Worm (Caenorhabditis elegans) whole organism, dauer: Measurements from ENCODE around the gene tmed-10.

Experiments used
- unc-62 ChIP-seq: sonication (generic microtip); optimal IDR thresholded peaks from 2 replicates; lab custom pipeline; 2017; ENCODE audit warnings: missing biosample characterization, missing genetic modification reagents, missing genetic modification characterization

The tmed-10 gene

DNA sequence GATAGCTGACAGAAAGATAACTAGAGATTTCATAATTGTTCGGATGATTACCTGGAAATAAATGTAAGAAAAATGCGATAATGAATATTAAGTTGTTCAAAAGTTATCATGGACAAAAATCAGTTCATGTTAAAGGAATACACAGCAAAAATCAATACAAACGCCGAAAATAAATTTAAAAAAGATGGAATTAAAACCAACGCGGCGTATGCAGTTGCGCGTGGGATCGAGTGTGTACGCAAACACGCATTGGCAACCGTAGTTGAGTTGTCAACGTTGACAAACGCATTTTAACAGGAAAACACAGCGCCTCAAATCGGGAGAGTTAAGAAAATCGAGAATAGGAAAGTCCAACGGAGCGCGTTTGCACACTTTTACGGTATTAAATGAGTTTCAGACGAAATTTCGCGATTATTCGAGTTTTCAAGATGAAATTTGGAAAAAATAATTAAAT is at the start of gene tmed-10:
tmed-10 (minus strand) TSS at position 51 of the 454 bp plus-strand sequence.
- TF ChIP-seq unc-62: no peak

DNA sequence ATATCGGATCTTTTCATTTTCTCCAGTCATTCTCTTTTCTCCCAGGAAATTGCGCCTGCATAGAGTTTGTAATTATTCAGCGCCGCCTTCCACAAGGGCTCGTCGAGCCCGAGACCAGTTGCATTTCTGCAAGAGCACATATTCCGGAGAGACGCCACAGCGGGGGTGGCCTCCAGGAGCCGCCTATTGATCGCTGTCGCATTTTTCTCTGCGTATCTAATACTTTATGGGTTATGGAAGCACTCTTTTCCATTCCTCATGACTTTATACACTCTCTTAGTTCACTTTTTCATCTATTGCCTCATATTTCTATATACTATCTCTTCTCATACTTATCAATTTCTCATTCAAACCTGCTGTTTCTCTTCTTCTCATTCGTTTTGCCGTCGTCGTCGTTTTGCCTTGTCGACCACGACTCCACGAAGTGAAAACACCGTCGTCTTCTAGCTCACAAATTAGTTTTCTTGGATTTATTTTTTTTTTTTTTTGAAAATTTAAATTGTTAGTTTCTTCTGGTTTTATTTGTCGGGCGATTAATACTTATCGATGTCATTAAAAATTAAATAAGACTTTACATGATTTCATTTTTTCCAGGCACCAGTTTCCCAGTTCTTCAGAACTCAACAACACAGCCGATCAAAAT is 48.5 kb upstream of the tmed-10 start, which contains the start of gene cnb-1:
cnb-1 (plus strand) TSS at position 593 of the 643 bp plus-strand sequence.
- no peak for TF ChIP-seq unc-62

DNA sequence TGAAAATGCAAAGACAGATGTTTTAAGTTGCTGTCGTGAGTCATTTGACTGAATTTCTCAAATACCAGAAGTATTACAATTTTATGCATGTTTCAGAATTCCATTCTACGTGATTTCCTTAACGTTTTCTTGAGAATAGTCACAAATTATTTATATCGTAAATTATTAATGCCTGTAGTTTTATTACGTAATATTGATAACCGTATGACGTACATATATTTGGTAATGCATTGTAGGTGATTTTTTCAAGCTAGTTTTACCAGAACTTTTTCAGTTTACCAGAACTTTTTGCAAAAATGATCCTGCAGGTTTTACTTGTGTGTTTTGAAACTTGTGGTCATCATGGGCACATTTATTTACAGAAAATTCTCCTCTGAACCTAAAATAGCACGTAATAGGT is 47.2 kb upstream of the tmed-10 start:
- no peak for TF ChIP-seq unc-62

DNA sequence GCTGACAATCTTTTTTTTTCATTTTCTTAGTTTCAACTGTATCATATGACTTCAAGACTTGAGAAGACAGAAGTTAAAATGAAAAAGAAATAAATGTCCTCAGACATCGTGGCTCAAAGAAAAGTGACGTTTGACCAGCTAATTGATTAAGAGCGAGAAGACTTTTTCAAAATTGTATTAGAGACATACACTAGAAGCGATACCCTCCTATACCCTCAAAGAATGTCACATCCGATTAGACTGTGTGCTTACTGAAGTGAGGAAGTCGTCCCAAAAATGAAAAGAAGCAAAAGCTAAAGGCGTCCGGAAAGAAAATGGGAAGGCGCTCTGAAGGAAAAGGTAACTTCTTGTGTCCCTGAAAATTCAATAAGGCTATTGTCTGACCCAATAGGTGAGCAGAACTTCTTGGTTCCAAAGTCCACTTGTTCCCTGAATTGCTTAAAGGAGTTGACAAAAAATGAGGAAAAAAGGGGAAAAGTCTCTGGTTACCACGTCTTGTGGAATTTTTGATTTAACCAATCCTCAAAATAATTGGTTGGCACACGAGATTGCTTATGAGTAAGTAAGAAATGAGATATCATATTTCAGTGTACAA is 45.6 kb upstream of the tmed-10 start:
- TF ChIP-seq unc-62: no peak

DNA sequence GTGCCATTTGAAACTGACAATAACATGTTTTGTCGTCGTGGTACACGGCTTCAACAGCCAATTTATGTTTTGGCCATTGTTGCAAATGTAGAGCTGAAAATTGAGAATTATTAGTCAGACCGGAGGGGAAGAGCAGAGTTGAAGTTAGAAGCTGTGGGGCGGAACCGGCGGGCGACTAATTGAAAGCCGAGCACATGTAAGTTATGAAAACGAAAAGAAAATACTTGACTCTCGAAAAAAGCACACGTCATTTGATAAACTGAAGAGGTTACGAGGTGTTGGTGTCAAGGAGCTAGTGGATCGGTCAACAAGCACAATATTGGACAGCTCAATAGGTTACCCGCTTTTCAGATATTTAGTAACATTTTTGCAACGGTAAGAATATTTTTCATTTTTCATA is 39.4 kb upstream of the tmed-10 start, which contains the start of gene dop-5:
dop-5 (minus strand) TSS at position 101 of the 400 bp plus-strand sequence.
- TF ChIP-seq unc-62: no peak

DNA sequence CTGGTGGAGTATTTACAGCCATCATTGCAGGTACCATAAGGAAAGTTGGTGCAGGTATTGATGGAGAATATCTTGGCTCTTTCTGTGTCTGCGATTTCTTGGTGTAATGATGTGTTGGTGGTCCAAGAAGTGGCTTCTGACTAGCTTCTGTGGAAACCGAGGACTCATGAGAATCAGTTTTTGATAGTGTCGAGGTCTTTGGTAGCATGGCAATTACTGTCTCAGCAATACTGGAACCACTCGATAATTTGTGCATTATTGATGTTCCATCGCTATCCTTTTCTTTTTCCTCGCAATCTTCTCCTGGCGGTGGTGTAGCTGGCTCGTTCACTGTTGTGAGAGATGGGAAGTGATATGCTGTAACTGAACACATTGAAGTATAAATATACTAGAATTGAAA is 36.8 kb upstream of the tmed-10 start:
- no peak for TF ChIP-seq unc-62

DNA sequence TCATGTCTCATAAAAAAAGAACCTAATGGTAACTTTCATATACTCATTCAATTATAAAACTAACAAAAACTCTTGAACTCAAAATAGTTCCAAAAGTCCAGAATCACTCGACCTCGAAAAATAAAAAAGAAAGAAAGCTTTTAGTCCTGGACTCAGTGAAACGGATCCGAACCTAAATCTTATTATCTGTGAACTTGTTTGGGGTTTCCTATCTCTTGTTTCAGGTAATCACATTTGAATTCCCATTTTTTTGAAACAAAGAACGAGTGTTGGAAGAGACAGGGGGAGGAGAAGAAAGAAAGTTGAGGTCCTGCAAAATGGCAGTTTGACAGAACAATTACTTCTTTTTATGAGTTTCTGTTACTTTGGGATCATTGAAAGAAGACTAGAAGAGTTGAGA is 27.5 kb upstream of the tmed-10 start:
- no peak for TF ChIP-seq unc-62

DNA sequence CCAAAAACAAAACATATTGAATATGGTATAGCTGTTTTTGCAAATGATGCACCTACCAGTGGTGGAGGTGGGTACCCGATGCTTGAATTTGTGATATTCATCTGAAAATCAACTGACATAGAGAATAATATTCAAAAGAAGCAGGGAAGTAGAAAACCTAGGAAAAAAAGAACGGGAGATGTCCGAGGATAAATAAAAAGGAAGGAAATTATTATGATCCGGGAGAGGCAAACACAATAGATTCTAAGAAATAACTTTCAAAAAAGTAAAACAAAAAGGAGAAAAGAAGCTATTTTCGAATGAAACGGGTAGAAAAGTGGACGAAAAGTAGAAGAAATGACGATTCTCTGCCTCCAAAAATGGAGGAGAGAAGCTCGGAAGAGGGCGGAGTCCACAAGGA is 26.1 kb upstream of the tmed-10 start, which contains the start of gene npr-25:
npr-25 (minus strand) TSS at position 101 of the 400 bp plus-strand sequence.
- no peak for TF ChIP-seq unc-62

DNA sequence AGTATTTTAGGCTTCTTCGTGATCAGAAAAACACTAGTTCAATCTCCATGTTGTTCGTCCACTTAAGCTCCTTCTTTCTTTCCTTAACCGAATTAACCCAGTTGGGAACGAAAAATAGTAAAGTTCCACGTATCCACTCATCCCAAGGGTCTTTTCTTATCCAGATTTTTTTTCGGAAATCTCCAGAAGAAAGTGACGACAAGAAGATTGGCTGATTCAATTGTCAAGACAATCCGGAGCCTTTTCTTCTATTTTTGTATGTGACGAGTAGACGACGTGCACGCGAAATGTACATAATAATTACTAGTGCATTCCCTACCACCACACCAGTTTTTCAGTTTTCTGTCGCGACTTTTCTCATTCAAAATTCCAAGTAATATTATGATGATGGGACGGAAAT is 24.5 kb upstream of the tmed-10 start:
- no peak for TF ChIP-seq unc-62

DNA sequence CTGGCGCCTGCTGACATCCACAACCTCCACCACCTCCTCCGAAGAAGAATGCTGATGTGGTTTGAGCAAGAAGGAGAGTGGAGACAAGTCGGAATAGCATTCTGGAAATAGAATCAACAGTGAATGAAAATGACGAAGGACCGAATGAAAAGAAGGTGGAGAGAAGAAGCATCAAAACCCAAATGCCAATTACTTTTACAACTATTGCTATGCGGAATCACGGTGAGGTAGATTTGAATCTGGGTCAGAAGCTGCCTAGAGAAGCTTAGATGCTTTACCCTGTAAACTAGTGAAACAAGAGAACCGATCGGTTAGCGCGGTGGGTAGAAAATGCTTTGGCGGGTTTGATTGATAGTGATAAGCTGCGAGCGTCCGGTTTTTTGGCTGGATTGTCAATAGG is 20.1 kb upstream of the tmed-10 start, which contains the start of gene grl-7:
grl-7 (minus strand) TSS at position 101 of the 400 bp plus-strand sequence.
- TF ChIP-seq unc-62: no peak

DNA sequence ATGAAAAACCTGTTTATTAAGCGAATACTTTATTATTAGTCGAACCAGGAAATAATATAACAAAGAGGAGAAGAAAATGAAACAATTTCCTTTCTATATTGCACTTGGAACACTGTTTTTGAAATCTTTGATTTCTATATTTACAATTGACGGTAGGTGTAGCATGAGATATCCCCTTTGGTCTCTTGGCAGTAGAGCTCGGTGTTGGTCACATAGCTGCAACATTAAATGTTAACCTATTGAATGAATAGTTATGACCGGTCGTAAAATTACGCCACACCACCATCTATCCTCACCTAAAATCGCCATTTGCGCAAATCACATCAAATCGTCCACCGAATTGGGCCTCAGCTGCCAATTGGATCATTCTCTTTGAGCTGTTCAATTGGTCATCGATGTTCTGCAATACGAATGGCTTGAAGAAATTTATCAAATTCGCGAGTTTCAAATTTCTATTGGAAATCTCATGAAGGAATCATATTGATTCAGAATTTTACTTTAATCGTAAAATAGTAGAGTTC is 18.1 kb upstream of the tmed-10 start:
- TF ChIP-seq unc-62: no peak

DNA sequence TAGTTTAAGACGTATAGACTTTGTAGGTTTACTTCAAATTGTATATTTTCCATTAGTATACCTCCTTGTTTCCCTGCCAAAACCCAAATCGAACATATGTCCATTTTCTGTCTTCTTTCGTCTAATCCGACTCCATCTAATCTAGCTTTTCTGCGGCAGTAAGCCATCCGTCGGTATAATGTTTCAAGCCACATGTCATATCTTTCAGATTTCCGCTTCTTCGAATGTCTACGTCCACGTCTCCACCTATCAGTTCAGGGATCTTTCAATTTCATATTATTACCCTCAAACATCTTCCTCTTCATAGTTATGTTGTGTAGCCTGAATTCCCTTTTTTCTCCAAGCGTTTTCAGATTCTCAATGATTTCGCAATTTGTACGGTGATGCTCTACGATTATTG is 17.3 kb upstream of the tmed-10 start:
- no peak for TF ChIP-seq unc-62

DNA sequence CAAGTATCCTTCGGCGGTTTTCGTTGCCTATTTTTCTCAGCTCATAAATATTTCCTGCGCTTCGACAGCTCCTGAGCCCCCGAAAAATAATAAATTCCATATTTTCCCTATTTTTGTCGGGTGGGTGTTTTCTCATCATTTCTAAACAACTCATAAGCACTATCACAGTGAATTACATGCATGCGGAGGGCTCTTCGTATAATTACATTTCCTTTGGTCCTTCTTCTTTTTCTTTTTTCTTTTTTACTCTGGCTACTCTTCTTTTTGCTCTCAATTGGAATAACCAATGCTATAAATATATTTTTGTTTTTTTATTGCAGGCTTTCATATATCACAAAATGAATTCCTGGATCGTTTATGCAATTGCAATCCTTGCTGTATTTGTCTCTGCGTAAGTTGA is 15.1 kb upstream of the tmed-10 start, which contains the start of gene T02E9.5:
T02E9.5 (plus strand) TSS at position 321 of the 400 bp plus-strand sequence.
- no peak for TF ChIP-seq unc-62

DNA sequence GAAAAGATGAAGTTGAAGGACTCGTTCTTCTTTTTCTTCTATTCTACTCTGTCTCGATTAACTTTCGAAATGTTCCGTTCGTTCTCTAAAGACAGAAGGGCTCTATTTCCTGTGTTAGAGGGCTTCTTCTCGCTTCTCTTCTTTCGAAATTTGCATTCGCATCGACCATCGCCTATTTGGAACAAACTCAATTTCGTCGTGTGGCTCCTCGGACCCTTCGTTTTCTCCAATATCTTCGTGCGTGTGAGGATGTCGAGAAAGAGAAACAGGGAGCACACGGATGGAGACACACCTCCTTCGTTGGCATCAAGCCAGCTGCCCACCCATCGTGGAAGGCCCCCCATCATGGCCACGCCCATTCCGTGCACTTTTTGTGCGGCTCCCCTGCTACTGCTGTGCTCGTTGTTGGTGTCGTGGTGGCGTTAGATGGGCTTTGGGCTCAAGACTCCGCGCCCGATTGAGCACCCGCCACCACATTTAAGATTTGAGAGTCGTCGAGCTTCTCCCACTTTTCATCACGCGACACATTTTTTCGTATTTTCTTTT is 14.4 kb upstream of the tmed-10 start:
- TF ChIP-seq unc-62: no peak

DNA sequence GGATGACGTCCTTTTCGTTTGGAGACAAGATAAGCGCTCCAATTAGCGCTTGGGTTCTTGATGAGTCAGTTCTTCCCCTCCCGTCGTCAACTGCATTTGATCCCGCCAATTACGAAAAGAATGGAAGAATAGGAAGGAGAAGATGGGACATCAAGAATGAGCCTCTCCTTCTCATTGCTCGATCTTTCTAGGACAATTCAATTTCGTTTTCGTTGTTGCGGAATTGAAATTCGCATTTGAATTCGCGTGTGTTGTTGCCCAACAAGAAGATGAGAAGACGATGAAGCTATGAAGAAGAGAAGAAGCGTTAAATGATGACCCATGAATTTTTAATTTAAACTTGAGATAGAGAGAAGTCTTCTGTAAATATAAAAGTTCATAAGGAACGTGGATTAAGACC is 10.1 kb upstream of the tmed-10 start:
- TF ChIP-seq unc-62: no peak

DNA sequence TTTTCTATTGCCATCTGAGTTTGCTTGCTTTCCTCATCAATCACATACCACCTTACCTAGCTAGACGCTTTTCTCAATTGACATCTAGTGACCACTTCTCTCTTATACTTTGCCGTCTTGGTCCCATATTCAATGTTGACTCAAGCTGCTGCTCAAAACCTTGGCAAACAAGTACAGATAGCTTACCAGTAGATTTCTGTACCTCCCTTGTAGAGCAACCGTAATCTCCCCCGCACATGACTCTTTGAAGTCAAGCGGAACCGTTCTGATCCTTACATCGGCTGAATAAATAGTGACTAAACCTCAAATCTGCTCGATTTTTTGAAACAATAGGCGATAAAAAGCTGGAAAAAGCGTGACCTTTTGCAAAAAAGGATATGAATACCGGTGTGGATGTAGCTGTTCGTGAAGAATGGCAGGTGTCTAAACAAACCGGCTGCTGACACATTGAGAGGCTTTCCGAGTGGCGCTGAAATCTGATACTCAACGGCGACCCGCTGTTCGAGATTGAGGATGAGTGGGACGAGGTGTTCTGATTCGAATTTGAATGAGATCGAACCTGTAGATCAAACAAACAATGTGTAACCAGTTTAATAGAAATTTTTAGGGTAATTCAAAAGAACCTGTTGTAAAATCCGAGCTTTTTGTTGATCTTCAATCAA is 9.1 kb upstream of the tmed-10 start:
- TF ChIP-seq unc-62: no peak

DNA sequence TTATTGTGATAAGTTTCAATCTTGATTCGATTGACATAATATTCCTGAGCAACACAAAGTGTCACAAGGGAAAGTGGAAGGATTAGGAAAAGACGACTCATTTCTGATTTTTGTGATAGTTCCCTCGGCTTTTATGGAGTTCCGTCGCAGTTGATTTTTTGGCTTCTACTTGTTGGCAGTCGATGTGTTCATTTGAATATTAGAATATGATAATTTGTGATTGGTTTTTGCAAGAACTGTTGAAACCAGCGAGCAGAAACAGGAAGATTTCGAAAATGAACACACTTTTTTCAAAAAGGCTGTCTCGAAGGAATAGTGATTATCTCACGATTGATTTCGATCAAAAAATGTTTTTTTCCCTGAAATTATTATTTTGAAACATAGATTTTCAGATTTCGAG is 7.4 kb upstream of the tmed-10 start, which contains the start of gene T02E9.6:
T02E9.6 (minus strand) TSS at position 101 of the 400 bp plus-strand sequence.
- no peak for TF ChIP-seq unc-62
